Fruit fly (Drosophila melanogaster) whole organism, embryonic: Measurements from ENCODE around the gene CG43902.

Experiments used
- Asciz ChIP-seq: fragments of 200-800 bp; sonication (Bioruptor generic); optimal IDR thresholded peaks from 2 replicates; lab custom pipeline; 2017; ENCODE audit warnings: missing biosample characterization, mild to moderate bottlenecking, missing genetic modification characterization, missing genetic modification reagents
- Blimp-1 ChIP-seq: fragments of 200-800 bp; sonication (Bioruptor generic); optimal IDR thresholded peaks from 3 replicates; lab custom pipeline; 2018; ENCODE audit warnings: missing biosample characterization, missing genetic modification characterization, mild to moderate bottlenecking, moderate library complexity, missing genetic modification reagents
- Bteb2 ChIP-seq: fragments of 200-800 bp; sonication (Bioruptor generic); optimal IDR thresholded peaks from 2 replicates; lab custom pipeline; 2016; ENCODE audit warnings: missing biosample characterization, missing genetic modification characterization
- C15 ChIP-seq: fragments of 200-800 bp; sonication (Bioruptor generic); IDR thresholded peaks from 3 replicates; pipeline ENCODE4 v1.3.6; 2022; ENCODE audit warnings: missing biosample characterization, missing genetic modification characterization
- CG10209 ChIP-seq: fragments of 200-800 bp; sonication (Bioruptor generic); optimal IDR thresholded peaks from 3 replicates; lab custom pipeline; 2017; ENCODE audit warnings: missing biosample characterization, mild to moderate bottlenecking, missing genetic modification characterization, missing genetic modification reagents
- CG10462 ChIP-seq: fragments of 200-800 bp; sonication (Bioruptor generic); optimal IDR thresholded peaks from 2 replicates; lab custom pipeline; 2016; ENCODE audit warnings: missing biosample characterization, missing genetic modification characterization
- CG11247 ChIP-seq: fragments of 200-800 bp; sonication (Bioruptor generic); IDR thresholded peaks from 2 replicates; pipeline ENCODE4 v1.3.6; 2022; ENCODE audit warnings: missing biosample characterization, missing genetic modification characterization
- CG14710 ChIP-seq: fragments of 200-800 bp; sonication (Bioruptor generic); optimal IDR thresholded peaks from 3 replicates; lab custom pipeline; 2019; ENCODE audit warnings: missing biosample characterization, mild to moderate bottlenecking, missing genetic modification characterization, moderate library complexity
- CG18619 ChIP-seq: fragments of 200-800 bp; sonication (Bioruptor generic); optimal IDR thresholded peaks from 3 replicates; lab custom pipeline; 2017; ENCODE audit warnings: missing biosample characterization, mild to moderate bottlenecking, missing genetic modification characterization
- CG2202 ChIP-seq: fragments of 200-800 bp; sonication (Bioruptor generic); optimal IDR thresholded peaks from 2 replicates; lab custom pipeline; 2018; ENCODE audit warnings: missing biosample characterization, mild to moderate bottlenecking, missing genetic modification characterization
- CG2678 ChIP-seq: fragments of 200-800 bp; sonication (Bioruptor generic); optimal IDR thresholded peaks from 3 replicates; lab custom pipeline; 2019; ENCODE audit warnings: missing biosample characterization, mild to moderate bottlenecking, missing genetic modification characterization, moderate library complexity
- CG2712 ChIP-seq: fragments of 200-800 bp; optimal IDR thresholded peaks from 3 replicates; lab custom pipeline; 2019; ENCODE audit warnings: missing biosample characterization, mild to moderate bottlenecking, missing genetic modification characterization, moderate library complexity
- CG31441 ChIP-seq: fragments of 200-800 bp; sonication (Bioruptor generic); IDR thresholded peaks from 2 replicates; pipeline ENCODE4 v1.3.6; 2022; ENCODE audit warnings: missing biosample characterization, missing genetic modification characterization
- CG33557 ChIP-seq: fragments of 200-800 bp; sonication (Bioruptor generic); optimal IDR thresholded peaks from 2 replicates; lab custom pipeline; 2019; ENCODE audit warnings: missing biosample characterization, mild to moderate bottlenecking, missing genetic modification characterization, moderate library complexity
- CG3407 ChIP-seq: fragments of 200-800 bp; sonication (Bioruptor generic); optimal IDR thresholded peaks from 2 replicates; lab custom pipeline; 2018; ENCODE audit warnings: missing biosample characterization, mild to moderate bottlenecking, missing genetic modification characterization
- CG3726 ChIP-seq: fragments of 200-800 bp; sonication (Bioruptor generic); IDR thresholded peaks from 3 replicates; pipeline ENCODE4, ENCODE4 v1.3.6; 2022; ENCODE audit warnings: missing biosample characterization, missing genetic modification characterization
- CG4360 ChIP-seq: fragments of 200-800 bp; sonication (Bioruptor generic); IDR thresholded peaks from 2 replicates; pipeline ENCODE4 v1.3.6; 2022; ENCODE audit warnings: missing biosample characterization, missing genetic modification characterization
- CG4404 ChIP-seq: fragments of 200-800 bp; sonication (Bioruptor generic); IDR thresholded peaks from 2 replicates; pipeline ENCODE4 v1.3.6; 2022; ENCODE audit warnings: missing biosample characterization, missing genetic modification characterization
- CG8089 ChIP-seq: fragments of 200-800 bp; sonication (Bioruptor generic); optimal IDR thresholded peaks from 3 replicates; lab custom pipeline; 2016; ENCODE audit warnings: missing biosample characterization, missing genetic modification characterization
- CG9609 ChIP-seq: fragments of 200-800 bp; sonication (Bioruptor generic); optimal IDR thresholded peaks from 3 replicates; lab custom pipeline; 2016; ENCODE audit warnings: missing biosample characterization, missing genetic modification characterization
- Dfd ChIP-seq, 2 experiments: fragments of >200 bp; optimal IDR thresholded peaks; 2 replicates each; lab custom pipeline; 2017; ENCODE audit warnings: missing biosample characterization in 2 of 2, missing genetic modification characterization in 2 of 2
- Gug ChIP-seq: fragments of 200-800 bp; sonication (Bioruptor generic); IDR thresholded peaks from 4 replicates; pipeline ENCODE4 v1.3.6; 2022; ENCODE audit warnings: missing biosample characterization, missing genetic modification characterization
- HLHmδ ChIP-seq: fragments of 200-800 bp; sonication (Bioruptor generic); optimal IDR thresholded peaks from 2 replicates; lab custom pipeline; 2018; ENCODE audit warnings: missing biosample characterization, mild to moderate bottlenecking, missing genetic modification characterization, moderate library complexity
- Jarid2 ChIP-seq: fragments of 200-800 bp; sonication (Bioruptor generic); optimal IDR thresholded peaks from 3 replicates; lab custom pipeline; 2017; ENCODE audit warnings: mild to moderate bottlenecking, missing biosample characterization, missing genetic modification reagents, missing genetic modification characterization
- Lhr ChIP-seq: fragments of 200-800 bp; sonication (Bioruptor generic); optimal IDR thresholded peaks from 3 replicates; lab custom pipeline; 2017; ENCODE audit warnings: mild to moderate bottlenecking, missing biosample characterization, missing genetic modification reagents, missing genetic modification characterization
- Med ChIP-seq: fragments of 200-800 bp; sonication (Bioruptor generic); peaks from one replicate; lab custom pipeline; 2016; ENCODE audit warnings: missing biosample characterization, missing genetic modification characterization, mild to moderate bottlenecking, inconsistent platforms, moderate library complexity
- Meics ChIP-seq: fragments of 200-800 bp; sonication (Bioruptor generic); optimal IDR thresholded peaks from 2 replicates; lab custom pipeline; 2017; ENCODE audit warnings: missing biosample characterization, mild to moderate bottlenecking, missing genetic modification characterization
- Nf-YA ChIP-seq: fragments of 200-800 bp; sonication (Bioruptor generic); IDR thresholded peaks from 2 replicates; pipeline ENCODE4 v1.3.6; 2022; ENCODE audit warnings: missing biosample characterization, missing genetic modification characterization
- Sox100B ChIP-seq: fragments of 200-800 bp; sonication (Bioruptor generic); optimal IDR thresholded peaks from 3 replicates; lab custom pipeline; 2018; ENCODE audit warnings: missing biosample characterization, mild to moderate bottlenecking, missing genetic modification characterization
- Spps ChIP-seq: fragments of 200-800 bp; sonication (Bioruptor generic); optimal IDR thresholded peaks from 2 replicates; lab custom pipeline; 2018; ENCODE audit warnings: missing biosample characterization, mild to moderate bottlenecking, missing genetic modification characterization
- Vsx1 ChIP-seq: fragments of 200-800 bp; sonication (Bioruptor generic); optimal IDR thresholded peaks from 2 replicates; lab custom pipeline; 2017; ENCODE audit warnings: missing biosample characterization, mild to moderate bottlenecking, missing genetic modification characterization, missing genetic modification reagents
- Xrp1 ChIP-seq: fragments of 200-800 bp; sonication (Bioruptor generic); IDR thresholded peaks from 2 replicates; pipeline ENCODE4 v1.3.6; 2022; ENCODE audit warnings: missing biosample characterization, missing genetic modification characterization
- ac ChIP-seq: fragments of 200-800 bp; sonication (Bioruptor generic); optimal IDR thresholded peaks from 3 replicates; lab custom pipeline; 2017; ENCODE audit warnings: missing biosample characterization, mild to moderate bottlenecking, missing genetic modification characterization
- ara ChIP-seq: fragments of 200-800 bp; sonication (Bioruptor generic); IDR thresholded peaks from 2 replicates; pipeline ENCODE4 v1.3.6; 2022; ENCODE audit warnings: missing biosample characterization, missing genetic modification characterization
- bcd ChIP-seq: fragments of 200-800 bp; sonication (Bioruptor generic); optimal IDR thresholded peaks from 2 replicates; lab custom pipeline; 2017; ENCODE audit warnings: missing biosample characterization, mild to moderate bottlenecking, missing genetic modification characterization
- btn ChIP-seq: fragments of 200-800 bp; sonication (Bioruptor generic); optimal IDR thresholded peaks from 2 replicates; lab custom pipeline; 2016; ENCODE audit warnings: missing biosample characterization, missing genetic modification characterization
- chif ChIP-seq, 2 experiments: fragments of 200-800 bp; sonication (Bioruptor generic); optimal IDR thresholded peaks; 3 replicates each; lab custom pipeline; 2016; ENCODE audit warnings: missing biosample characterization in 2 of 2, missing genetic modification characterization in 2 of 2
- crc ChIP-seq: fragments of 200-800 bp; sonication (Bioruptor generic); optimal IDR thresholded peaks from 2 replicates; lab custom pipeline; 2016; ENCODE audit warnings: missing biosample characterization, missing genetic modification characterization
- dmrt11E ChIP-seq: fragments of 200-800 bp; sonication (Bioruptor generic); optimal IDR thresholded peaks from 3 replicates; lab custom pipeline; 2018; ENCODE audit warnings: missing biosample characterization, mild to moderate bottlenecking, missing genetic modification characterization, moderate library complexity
- fd102C ChIP-seq: fragments of 200-800 bp; sonication (Bioruptor generic); optimal IDR thresholded peaks from 2 replicates; lab custom pipeline; 2018; ENCODE audit warnings: missing biosample characterization, mild to moderate bottlenecking, missing genetic modification characterization, moderate library complexity
- fd64A ChIP-seq: fragments of 200-800 bp; sonication (Bioruptor generic); optimal IDR thresholded peaks from 3 replicates; lab custom pipeline; 2018; ENCODE audit warnings: missing biosample characterization, mild to moderate bottlenecking, missing genetic modification characterization
- grn ChIP-seq: fragments of 200-800 bp; sonication (Bioruptor generic); optimal IDR thresholded peaks from 3 replicates; lab custom pipeline; 2017; ENCODE audit warnings: missing biosample characterization, missing genetic modification characterization
- gsb-n ChIP-seq: fragments of 200-800 bp; sonication (Bioruptor generic); optimal IDR thresholded peaks from 3 replicates; lab custom pipeline; 2018; ENCODE audit warnings: missing biosample characterization, mild to moderate bottlenecking, missing genetic modification characterization
- hkb ChIP-seq, 2 experiments: fragments of 200-800 bp in 1 of 2; fragments of >200 bp in 1 of 2; sonication (Bioruptor generic) in 1 of 2; IDR thresholded peaks in 1 of 2; optimal IDR thresholded peaks in 1 of 2; 2 replicates each; pipeline versions ENCODE4 v1.3.6 to Lab custom; 2017 to 2022; ENCODE audit warnings: missing biosample characterization in 1 of 2, missing genetic modification characterization in 1 of 2
- org-1 ChIP-seq: fragments of 200-800 bp; sonication (Bioruptor generic); optimal IDR thresholded peaks from 2 replicates; lab custom pipeline; 2017; ENCODE audit warnings: missing biosample characterization, missing genetic modification characterization
- otp ChIP-seq: fragments of 200-800 bp; sonication (Bioruptor generic); IDR thresholded peaks from 3 replicates; pipeline ENCODE4, ENCODE4 v1.3.6; 2022; ENCODE audit warnings: missing biosample characterization, missing genetic modification characterization
- sens-2 ChIP-seq: fragments of 200-800 bp; sonication (Bioruptor generic); IDR thresholded peaks from 2 replicates; pipeline ENCODE4 v1.3.6; 2022; ENCODE audit warnings: missing biosample characterization, missing genetic modification characterization
- tgo ChIP-seq: fragments of 200-800 bp; sonication (Bioruptor generic); IDR thresholded peaks from 3 replicates; pipeline ENCODE4 v1.3.6; 2022; ENCODE audit warnings: missing biosample characterization, missing genetic modification characterization
- tio ChIP-seq: fragments of 200-800 bp; sonication (Bioruptor generic); optimal IDR thresholded peaks from 2 replicates; lab custom pipeline; 2017; ENCODE audit warnings: missing biosample characterization, missing genetic modification characterization, inconsistent platforms

Gene CG43902

dm6 chrX:10115582-10116207, 42.5 kb upstream of the CG43902 start (continued):
- TF ChIP-seq tio (GFP tag; lab: Kevin White, UChicago) (peak; percentile 19), otp (GFP tag; lab: Robert Waterston, UW) (peak; percentile 71), fd102C (GFP tag; lab: Kevin White, UChicago) (peak; percentile 10), CG14710 (tag; lab: Kevin White, UChicago) (peak; percentile 20), Gug (GFP tag; lab: Robert Waterston, UW) (no peak), dmrt11E (tag; lab: Kevin White, UChicago) (peak; percentile 10), Blimp-1 (GFP tag; lab: Kevin White, UChicago) (peak; percentile 53), crc (GFP tag; lab: Kevin White, UChicago) (no peak), Xrp1 (peak; percentile 66), Nf-YA (GFP tag; lab: Robert Waterston, UW) (0 out of 2 replicates have a peak, but pooled peaks have one; percentile 15), Bteb2 (GFP tag; lab: Kevin White, UChicago) (no peak), hkb (optimal IDR thresholded peaks at IDR 0.05; lab: Kevin White, UChicago) (no peak), hkb (GFP tag; IDR thresholded peaks at IDR 0.05; lab: Robert Waterston, UW) (peak; percentile 37; the same call in 1 of the 2 replicates), CG4360 (GFP tag; lab: Robert Waterston, UW) (peak; percentile 96), bcd (GFP tag; lab: Kevin White, UChicago) (peak; percentile 34), CG18619 (GFP tag; lab: Kevin White, UChicago) (peak; percentile 1), tgo (GFP tag; lab: Robert Waterston, UW) (peak; percentile 32; the same call in 1 of the 3 replicates), btn (GFP tag; lab: Kevin White, UChicago) (peak; percentile 25), CG31441 (GFP tag; lab: Robert Waterston, UW) (peak; percentile 15; the same call in 1 of the 2 replicates), ac (GFP tag; lab: Kevin White, UChicago) (peak; percentile 45), CG2712 (tag; lab: Kevin White, UChicago) (peak; percentile 13), sens-2 (GFP tag; lab: Robert Waterston, UW) (0 out of 2 replicates have a peak, but pooled peaks have one; percentile 8), CG33557 (GFP tag; lab: Kevin White, UChicago) (peak; percentile 44), Sox100B (peak; percentile 12), Spps (tag; lab: Kevin White, UChicago) (peak; percentile 8), org-1 (peak; percentile 18), CG2202 (tag; lab: Kevin White, UChicago) (peak; percentile 45), HLHmδ (peak; percentile 34), chif (GFP tag; optimal IDR thresholded peaks at IDR 0.05; lab: Kevin White, UChicago) (peak in 1 of 2 experiments; percentile 22), CG10209 (GFP tag; lab: Kevin White, UChicago) (no peak), CG9609 (GFP tag; lab: Kevin White, UChicago) (no peak), CG3726 (GFP tag; lab: Robert Waterston, UW) (no peak), Dfd (GFP tag; optimal IDR thresholded peaks at IDR 0.05; lab: Kevin White, UChicago) (no peak), Med (GFP tag; lab: Kevin White, UChicago) (peak; percentile 72), Jarid2 (GFP tag; lab: Kevin White, UChicago) (no peak), CG11247 (GFP tag; lab: Robert Waterston, UW) (peak; percentile 20; the same call in 1 of the 2 replicates), ara (GFP tag; lab: Robert Waterston, UW) (peak; percentile 65), CG10462 (GFP tag; lab: Kevin White, UChicago) (no peak), Meics (GFP tag; lab: Kevin White, UChicago) (no peak), CG4404 (GFP tag; lab: Robert Waterston, UW) (no peak), CG2678 (tag; lab: Kevin White, UChicago) (peak; percentile 40), CG3407 (GFP tag; lab: Kevin White, UChicago) (peak; percentile 57), Asciz (GFP tag; lab: Kevin White, UChicago) (peak; percentile 67), fd64A (GFP tag; lab: Kevin White, UChicago) (peak; percentile 11), C15 (GFP tag; lab: Robert Waterston, UW) (no peak), grn (GFP tag; lab: Kevin White, UChicago) (peak; percentile 70), CG8089 (GFP tag; lab: Kevin White, UChicago) (peak; percentile 30), gsb-n (tag; lab: Kevin White, UChicago) (peak; percentile 7), Lhr (GFP tag; lab: Kevin White, UChicago) (peak; percentile 21), Vsx1 (GFP tag; lab: Kevin White, UChicago) (peak; percentile 3)
